Fruit fly (Drosophila melanogaster): ENCODE data around the gene CG34117.

Gene CG34117

dm6 chr3R:9351415-9352379 is 48.2 kb downstream of the CG34117 start (continued):
- TF ChIP-seq Ets96B (tag; optimal IDR thresholded peaks at IDR 0.05) (peak; percentile 58), CG11902 (GFP tag; optimal IDR thresholded peaks at IDR 0.05) (peak; percentile 10), Met (GFP tag; optimal IDR thresholded peaks at IDR 0.05) (peak; percentile 68), Sox102F (GFP tag; optimal IDR thresholded peaks at IDR 0.05) (peak; percentile 63), topi (GFP tag; optimal IDR thresholded peaks at IDR 0.05) (peak; percentile 57), svp (GFP tag) (peak; percentile 72), fd59A (GFP tag; optimal IDR thresholded peaks at IDR 0.05) (peak; percentile 28), dac (GFP tag; optimal IDR thresholded peaks at IDR 0.05) (peak; percentile 28), Hr39 (GFP tag; optimal IDR thresholded peaks at IDR 0.05) (peak; percentile 56), Eip93F (GFP tag; optimal IDR thresholded peaks at IDR 0.05) (peak; percentile 18), Ets21C (GFP tag; optimal IDR thresholded peaks at IDR 0.05) (peak; percentile 25), CG31627 (GFP tag; optimal IDR thresholded peaks at IDR 0.05) (peak; percentile 47), vri (GFP tag; optimal IDR thresholded peaks at IDR 0.05) (peak; percentile 92), CG8632 (GFP tag; optimal IDR thresholded peaks at IDR 0.05) (peak; percentile 58), CG4318 (GFP tag; optimal IDR thresholded peaks at IDR 0.05) (peak; percentile 63), CG11294 (GFP tag; IDR thresholded peaks at IDR 0.05) (no peak), acj6 (GFP tag; optimal IDR thresholded peaks at IDR 0.05) (peak; percentile 73), net (GFP tag; optimal IDR thresholded peaks at IDR 0.05) (peak; percentile 83), Eip75B (GFP tag; optimal IDR thresholded peaks at IDR 0.05) (peak; percentile 31), Smox (GFP tag; optimal IDR thresholded peaks at IDR 0.05) (peak; percentile 60), Sox14 (GFP tag; optimal IDR thresholded peaks at IDR 0.05) (peak; percentile 67), lz (GFP tag; optimal IDR thresholded peaks at IDR 0.05) (peak; percentile 17)

DNA sequence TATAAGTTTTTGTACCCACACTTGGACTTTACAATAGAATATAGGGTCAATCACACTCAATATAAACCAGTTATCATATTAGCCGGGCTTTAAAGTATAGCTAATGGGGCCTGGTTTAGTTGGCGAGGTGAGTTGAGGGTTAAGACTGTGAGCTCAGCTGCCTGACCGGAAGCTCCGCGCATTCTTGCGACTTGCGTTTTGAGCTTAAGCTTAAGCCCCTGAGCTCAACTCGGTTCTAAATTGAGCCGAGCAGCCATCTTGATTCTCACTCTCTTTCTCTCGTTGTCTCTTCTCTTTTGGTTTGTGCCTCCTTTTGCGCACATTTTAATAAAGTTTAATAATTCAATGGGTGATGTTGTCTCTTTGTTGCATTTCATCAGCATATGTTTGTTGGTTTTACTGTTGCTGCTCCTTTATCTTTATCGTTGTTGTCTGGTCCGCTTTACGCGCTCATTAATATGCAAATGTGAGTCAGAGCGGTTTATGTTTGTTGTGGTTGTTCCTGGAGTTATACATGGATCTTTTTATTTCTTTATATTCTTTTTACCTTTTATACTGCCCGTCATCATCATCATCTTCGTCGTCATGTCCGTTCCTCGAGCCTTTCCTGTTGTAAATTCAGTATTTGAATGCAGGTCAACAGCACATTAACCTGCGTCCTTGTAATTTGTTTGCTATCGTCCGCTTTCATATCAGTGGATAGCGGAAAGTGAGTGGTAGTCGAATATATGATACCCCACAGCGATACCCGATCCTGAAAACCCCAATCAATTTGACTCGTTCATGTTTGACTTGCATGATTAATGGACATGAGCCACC is 49.1 kb downstream of the CG34117 start:
- peak; percentile 6 for TF ChIP-seq Sox102F (GFP tag; optimal IDR thresholded peaks at IDR 0.05)
- TF ChIP-seq net (GFP tag; optimal IDR thresholded peaks at IDR 0.05) = no peak
- no peak for TF ChIP-seq lz (GFP tag; optimal IDR thresholded peaks at IDR 0.05)
- peak in 1 of 2 experiments; percentile 16 for TF ChIP-seq ss (GFP tag; optimal IDR thresholded peaks at IDR 0.05)
- TF ChIP-seq Gug (GFP tag; IDR thresholded peaks at IDR 0.05) = no peak
- TF ChIP-seq Hr38 (GFP tag; optimal IDR thresholded peaks at IDR 0.05) = no peak
- TF ChIP-seq CG3919 (GFP tag; optimal IDR thresholded peaks at IDR 0.05) = peak; percentile 11
- TF ChIP-seq svp (GFP tag) = peak; percentile 77
- TF ChIP-seq CG6854 (GFP tag; optimal IDR thresholded peaks at IDR 0.05) = peak; percentile 39
- TF ChIP-seq esn (GFP tag; optimal IDR thresholded peaks at IDR 0.05) = no peak
- no peak for TF ChIP-seq CG6792 (GFP tag; optimal IDR thresholded peaks at IDR 0.05)
- TF ChIP-seq CG6163 (GFP tag; IDR thresholded peaks at IDR 0.05) = 0 out of 3 replicates have a peak, but pooled peaks have one; percentile 26
- no peak for TF ChIP-seq acj6 (GFP tag; optimal IDR thresholded peaks at IDR 0.05)
- TF ChIP-seq fd85E (GFP tag; optimal IDR thresholded peaks at IDR 0.05) = peak; percentile 7
- TF ChIP-seq achi (GFP tag; optimal IDR thresholded peaks at IDR 0.05) = no peak
- TF ChIP-seq fd59A (GFP tag; optimal IDR thresholded peaks at IDR 0.05) = no peak
- TF ChIP-seq CG32006 (GFP tag; optimal IDR thresholded peaks at IDR 0.05) = no peak
- TF ChIP-seq CG1621 (tag; optimal IDR thresholded peaks at IDR 0.05) = no peak
- no peak for TF ChIP-seq CG16779 (tag; optimal IDR thresholded peaks at IDR 0.05)
- TF ChIP-seq dsx (GFP tag; optimal IDR thresholded peaks at IDR 0.05; ENCODE audit: poor library complexity, severe bottlenecking) = peak; percentile 83
- TF ChIP-seq Eip78C (GFP tag) = peak; percentile 42
- no peak for TF ChIP-seq CG34406 (GFP tag; optimal IDR thresholded peaks at IDR 0.05)
- no peak for TF ChIP-seq CG4318 (GFP tag; optimal IDR thresholded peaks at IDR 0.05)
